Fruit fly (Drosophila melanogaster) whole organism, wandering third instar larva: Measurements from ENCODE around the gene Archease.

Experiments used
- Abd-B ChIP-seq: fragments of >200 bp; optimal IDR thresholded peaks from 2 replicates; lab custom pipeline; 2017; ENCODE audit warnings: missing biosample characterization, missing genetic modification characterization
- CG32264 ChIP-seq: fragments of 200-800 bp; sonication (Bioruptor generic); optimal IDR thresholded peaks from 2 replicates; lab custom pipeline; 2016; ENCODE audit warnings: missing biosample characterization, missing genetic modification characterization
- CG9705 ChIP-seq: fragments of 200-800 bp; sonication (Bioruptor generic); optimal IDR thresholded peaks from 2 replicates; lab custom pipeline; 2018; ENCODE audit warnings: missing biosample characterization, mild to moderate bottlenecking, missing genetic modification characterization
- CrebA ChIP-seq: fragments of 200-800 bp; sonication (Bioruptor generic); optimal IDR thresholded peaks from 2 replicates; lab custom pipeline; 2016; ENCODE audit warnings: missing biosample characterization, mild to moderate bottlenecking, missing genetic modification characterization, borderline replicate concordance
- Dfd ChIP-seq: fragments of >200 bp; optimal IDR thresholded peaks from 2 replicates; lab custom pipeline; 2017; ENCODE audit warnings: missing biosample characterization, missing genetic modification characterization
- Dif ChIP-seq: fragments of 200-275, 200-300 bp; sonication (Bioruptor generic); optimal IDR thresholded peaks from 2 replicates; lab custom pipeline; 2018; ENCODE audit warnings: missing biosample characterization, missing genetic modification characterization; ENCODE audit not compliant: partially characterized antibody
- GATAd ChIP-seq: sonication (Bioruptor generic); optimal IDR thresholded peaks from 2 replicates; lab custom pipeline; 2016; ENCODE audit warnings: missing biosample characterization, missing genetic modification characterization
- HLH106 ChIP-seq: fragments of 200-800 bp; optimal IDR thresholded peaks from 3 replicates; lab custom pipeline; 2019; ENCODE audit warnings: missing biosample characterization, mild to moderate bottlenecking, missing genetic modification characterization, moderate library complexity
- Hnf4 ChIP-seq: fragments of 200-800 bp; sonication (Bioruptor generic); optimal IDR thresholded peaks from 2 replicates; lab custom pipeline; 2016; ENCODE audit warnings: missing biosample characterization, mild to moderate bottlenecking, missing genetic modification characterization
- Hr78 ChIP-seq: fragments of >200 bp; optimal IDR thresholded peaks from 2 replicates; lab custom pipeline; 2017; ENCODE audit warnings: missing biosample characterization, missing genetic modification characterization
- Hr83 ChIP-seq: fragments of 200-300 bp; sonication (Bioruptor generic); optimal IDR thresholded peaks from 2 replicates; lab custom pipeline; 2016; ENCODE audit warnings: missing biosample characterization, mild to moderate bottlenecking, missing genetic modification characterization, moderate library complexity; ENCODE audit not compliant: poor library complexity, severe bottlenecking
- Jra ChIP-seq: sonication (Bioruptor generic); optimal IDR thresholded peaks from 2 replicates; lab custom pipeline; 2016; ENCODE audit warnings: missing biosample characterization, missing genetic modification characterization
- Mio ChIP-seq: sonication (Bioruptor generic); optimal IDR thresholded peaks from 2 replicates; lab custom pipeline; 2016; ENCODE audit warnings: missing biosample characterization, missing genetic modification characterization
- Myc ChIP-seq: fragments of >200 bp; optimal IDR thresholded peaks from 2 replicates; lab custom pipeline; 2017
- N ChIP-seq: fragments of >200 bp; optimal IDR thresholded peaks from 2 replicates; lab custom pipeline; 2018; ENCODE audit warnings: missing biosample characterization, missing external identifiers, missing genetic modification characterization
- OdsH ChIP-seq: fragments of 200-800 bp; sonication (Bioruptor generic); optimal IDR thresholded peaks from 2 replicates; lab custom pipeline; 2016; ENCODE audit warnings: missing biosample characterization, mild to moderate bottlenecking, missing genetic modification characterization
- Rel ChIP-seq, 2 experiments: fragments of 200-800 bp; sonication (Bioruptor generic) in 1 of 2; optimal IDR thresholded peaks; 2 replicates in 1 of 2; 3 replicates in 1 of 2; lab custom pipeline; 2016 to 2019; ENCODE audit warnings: mild to moderate bottlenecking in 2 of 2, missing biosample characterization in 2 of 2, missing genetic modification characterization in 2 of 2, moderate library complexity in 1 of 2
- Sp1 ChIP-seq: fragments of 200-800 bp; sonication (Bioruptor generic); optimal IDR thresholded peaks from 3 replicates; lab custom pipeline; 2019; ENCODE audit warnings: missing biosample characterization, mild to moderate bottlenecking, missing genetic modification characterization, moderate library complexity
- Vsx2 ChIP-seq: fragments of 200-300, 225-300 bp; sonication (Bioruptor generic); optimal IDR thresholded peaks from 2 replicates; lab custom pipeline; 2018; ENCODE audit warnings: missing biosample characterization, missing genetic modification characterization; ENCODE audit not compliant: partially characterized antibody
- br ChIP-seq: fragments of 200-800 bp; sonication (Bioruptor generic); optimal IDR thresholded peaks from 2 replicates; lab custom pipeline; 2016; ENCODE audit warnings: missing biosample characterization, missing genetic modification characterization
- brk ChIP-seq: fragments of 200-800 bp; sonication (Bioruptor generic); optimal IDR thresholded peaks from 2 replicates; lab custom pipeline; 2016; ENCODE audit warnings: missing biosample characterization, mild to moderate bottlenecking, missing genetic modification characterization
- dl ChIP-seq, 2 experiments: fragments of 175-275, 200-275 bp in 1 of 2; fragments of 200-275 bp in 1 of 2; sonication (Bioruptor generic); optimal IDR thresholded peaks; lab custom pipeline; 2018; ENCODE audit warnings: mild to moderate bottlenecking in 2 of 2, missing biosample characterization in 2 of 2, missing genetic modification characterization in 2 of 2, moderate library complexity in 2 of 2; ENCODE audit not compliant: partially characterized antibody in 2 of 2, insufficient read depth in 1 of 2
- dmrt93B ChIP-seq: fragments of 200-800 bp; sonication (Bioruptor generic); optimal IDR thresholded peaks from 2 replicates; lab custom pipeline; 2018; ENCODE audit warnings: missing biosample characterization, mild to moderate bottlenecking, missing genetic modification characterization
- dsf ChIP-seq: sonication (Bioruptor generic); optimal IDR thresholded peaks from 2 replicates; lab custom pipeline; 2016; ENCODE audit warnings: missing biosample characterization, missing genetic modification characterization, borderline replicate concordance
- ey ChIP-seq: fragments of 200-800 bp; sonication (Bioruptor generic); optimal IDR thresholded peaks from 2 replicates; lab custom pipeline; 2016; ENCODE audit warnings: missing biosample characterization, missing genetic modification characterization
- foxo ChIP-seq, 2 experiments: fragments of 200-800 bp; sonication (Bioruptor generic); optimal IDR thresholded peaks; 2 replicates in 1 of 2; 3 replicates in 1 of 2; lab custom pipeline; 2016 to 2017; ENCODE audit warnings: missing biosample characterization in 2 of 2, missing genetic modification characterization in 2 of 2
- fru ChIP-seq: fragments of 200-800 bp; sonication (Bioruptor generic); optimal IDR thresholded peaks from 3 replicates; lab custom pipeline; 2016; ENCODE audit warnings: missing biosample characterization, mild to moderate bottlenecking, missing genetic modification characterization
- h ChIP-seq: fragments of 200-800 bp; sonication (Bioruptor generic); optimal IDR thresholded peaks from 3 replicates; lab custom pipeline; 2016; ENCODE audit warnings: missing biosample characterization, mild to moderate bottlenecking, missing genetic modification characterization
- jim ChIP-seq: fragments of 175-275, 200-325 bp; sonication (Bioruptor generic); optimal IDR thresholded peaks from 2 replicates; lab custom pipeline; 2016; ENCODE audit warnings: missing biosample characterization, mild to moderate bottlenecking, missing genetic modification characterization
- lola ChIP-seq: fragments of >200 bp; optimal IDR thresholded peaks from 2 replicates; lab custom pipeline; 2017; ENCODE audit warnings: missing biosample characterization, missing genetic modification characterization
- pan ChIP-seq: fragments of >200 bp; optimal IDR thresholded peaks from 2 replicates; lab custom pipeline; 2017
- psq ChIP-seq: fragments of 200-800 bp; sonication (Bioruptor generic); optimal IDR thresholded peaks from 3 replicates; lab custom pipeline; 2017; ENCODE audit warnings: missing biosample characterization, mild to moderate bottlenecking, missing genetic modification characterization, moderate library complexity
- rgr ChIP-seq: fragments of 200-800 bp; sonication (Bioruptor generic); optimal IDR thresholded peaks from 3 replicates; lab custom pipeline; 2016; ENCODE audit warnings: missing biosample characterization, mild to moderate bottlenecking, missing genetic modification characterization
- sage ChIP-seq: fragments of 200-800 bp; sonication (Bioruptor generic); optimal IDR thresholded peaks from 2 replicates; lab custom pipeline; 2016; ENCODE audit warnings: missing biosample characterization, mild to moderate bottlenecking, missing genetic modification characterization
- sv ChIP-seq: fragments of 200-800 bp; sonication (Bioruptor generic); optimal IDR thresholded peaks from 3 replicates; lab custom pipeline; 2016; ENCODE audit warnings: missing biosample characterization, missing genetic modification characterization
- tai ChIP-seq: sonication (Bioruptor generic); optimal IDR thresholded peaks from 2 replicates; lab custom pipeline; 2016; ENCODE audit warnings: missing biosample characterization, missing genetic modification characterization
- usp ChIP-seq: fragments of >200 bp; optimal IDR thresholded peaks from 2 replicates; lab custom pipeline; 2017; ENCODE audit warnings: missing biosample characterization, missing genetic modification characterization
- woc ChIP-seq: sonication (Bioruptor generic); optimal IDR thresholded peaks from 2 replicates; lab custom pipeline; 2016; ENCODE audit warnings: missing biosample characterization, mild to moderate bottlenecking, missing genetic modification characterization

Gene Archease

DNA sequence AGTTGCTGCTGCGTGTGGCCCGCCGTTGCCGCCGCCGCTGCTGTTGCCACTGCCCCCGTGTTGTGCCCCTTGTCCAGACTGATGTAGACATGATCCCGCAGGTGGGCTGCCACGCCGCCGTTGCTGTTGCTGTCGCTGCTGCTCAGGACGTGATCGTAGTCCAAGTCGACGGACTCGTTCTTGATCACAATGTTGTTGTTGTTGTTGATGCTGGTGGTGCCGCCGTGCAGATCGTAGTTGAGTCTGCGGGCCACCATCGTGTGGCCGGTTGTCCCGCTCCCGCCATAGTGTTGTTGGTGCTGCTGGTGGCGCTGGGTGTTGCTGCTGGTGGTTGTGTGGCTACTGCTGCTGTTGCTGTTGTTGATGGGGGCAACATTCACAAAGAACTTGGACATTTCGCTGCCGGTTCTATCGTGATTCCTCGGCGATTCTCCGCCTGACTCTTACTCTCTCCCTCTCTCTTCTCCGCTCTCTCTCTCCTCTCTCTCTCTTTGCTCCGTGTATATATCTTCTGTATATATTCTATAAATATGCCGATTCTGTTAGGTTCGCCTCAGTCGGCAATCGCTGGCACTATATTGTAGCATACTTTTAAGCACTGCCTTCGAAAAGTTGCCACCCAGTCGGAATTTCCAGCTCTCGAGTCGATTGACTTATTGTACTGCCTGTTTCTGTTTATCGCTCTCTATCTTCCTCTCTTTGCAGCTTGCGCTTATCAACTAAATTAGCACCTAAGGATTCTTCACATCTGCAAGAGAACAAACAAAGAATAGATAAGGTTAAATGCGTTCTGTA, 36.5 kb downstream of the Archease start:
- TF ChIP-seq CG9705, result no peak
- TF ChIP-seq rgr (GFP tag; lab: Kevin White, UChicago), result peak; percentile 43
- peak; percentile 74 for TF ChIP-seq Vsx2
- TF ChIP-seq Hr78 (GFP tag; lab: Kevin White, UChicago), result no peak
- TF ChIP-seq jim (GFP tag; lab: Kevin White, UChicago), result no peak
- TF ChIP-seq CG32264 (GFP tag; lab: Kevin White, UChicago), result no peak
- peak; percentile 79 for TF ChIP-seq Dfd (GFP tag; lab: Kevin White, UChicago)
- no peak for TF ChIP-seq usp
- TF ChIP-seq N (GFP tag; lab: Kevin White, UChicago), result peak; percentile 3
- no peak for TF ChIP-seq pan (lab: Kevin White, UChicago)
- TF ChIP-seq foxo (GFP tag; optimal IDR thresholded peaks at IDR 0.05; lab: Kevin White, UChicago), result peak in 1 of 2 experiments; percentile 46
- TF ChIP-seq br (GFP tag; lab: Kevin White, UChicago), result peak; percentile 22
- peak; percentile 27 for TF ChIP-seq ey
- peak; percentile 33 for TF ChIP-seq OdsH
- TF ChIP-seq Sp1 (GFP tag; lab: Kevin White, UChicago), result peak; percentile 8
- TF ChIP-seq Hr83 (GFP tag; lab: Kevin White, UChicago), result no peak
- TF ChIP-seq woc (GFP tag; lab: Kevin White, UChicago), result no peak
- TF ChIP-seq dl (GFP tag; optimal IDR thresholded peaks at IDR 0.05; lab: Kevin White, UChicago; ENCODE audit: insufficient read depth in 1 of 2, partially characterized antibody in 2 of 2), result peak; percentile 3 to 35
- TF ChIP-seq Hnf4 (GFP tag; lab: Kevin White, UChicago), result no peak
- no peak for TF ChIP-seq lola (GFP tag; lab: Kevin White, UChicago)
- no peak for TF ChIP-seq brk (GFP tag; lab: Kevin White, UChicago)
- no peak for TF ChIP-seq Jra (GFP tag; lab: Kevin White, UChicago)
- peak; percentile 32 for TF ChIP-seq CrebA (GFP tag; lab: Kevin White, UChicago)
- TF ChIP-seq fru, result no peak
- peak; percentile 61 for TF ChIP-seq psq
- peak; percentile 80 for TF ChIP-seq Dif (GFP tag; lab: Kevin White, UChicago)
- TF ChIP-seq Mio (GFP tag; lab: Kevin White, UChicago), result no peak
- no peak for TF ChIP-seq Rel (GFP tag; optimal IDR thresholded peaks at IDR 0.05; lab: Kevin White, UChicago)
- peak; percentile 32 for TF ChIP-seq Rel (tag; optimal IDR thresholded peaks at IDR 0.05; lab: Kevin White, UChicago)
- TF ChIP-seq Abd-B (GFP tag; lab: Kevin White, UChicago), result no peak
- TF ChIP-seq dsf (GFP tag; lab: Kevin White, UChicago), result no peak
- TF ChIP-seq dmrt93B (GFP tag; lab: Kevin White, UChicago), result no peak
- peak; percentile 55 for TF ChIP-seq sage (GFP tag; lab: Kevin White, UChicago)
- no peak for TF ChIP-seq sv (GFP tag; lab: Kevin White, UChicago)
- no peak for TF ChIP-seq tai (GFP tag; lab: Kevin White, UChicago)
- TF ChIP-seq h (GFP tag; lab: Kevin White, UChicago), result peak; percentile 28
- TF ChIP-seq Myc (lab: Kevin White, UChicago), result peak; percentile 52
- no peak for TF ChIP-seq HLH106 (tag; lab: Kevin White, UChicago)
- TF ChIP-seq GATAd, result no peak

DNA sequence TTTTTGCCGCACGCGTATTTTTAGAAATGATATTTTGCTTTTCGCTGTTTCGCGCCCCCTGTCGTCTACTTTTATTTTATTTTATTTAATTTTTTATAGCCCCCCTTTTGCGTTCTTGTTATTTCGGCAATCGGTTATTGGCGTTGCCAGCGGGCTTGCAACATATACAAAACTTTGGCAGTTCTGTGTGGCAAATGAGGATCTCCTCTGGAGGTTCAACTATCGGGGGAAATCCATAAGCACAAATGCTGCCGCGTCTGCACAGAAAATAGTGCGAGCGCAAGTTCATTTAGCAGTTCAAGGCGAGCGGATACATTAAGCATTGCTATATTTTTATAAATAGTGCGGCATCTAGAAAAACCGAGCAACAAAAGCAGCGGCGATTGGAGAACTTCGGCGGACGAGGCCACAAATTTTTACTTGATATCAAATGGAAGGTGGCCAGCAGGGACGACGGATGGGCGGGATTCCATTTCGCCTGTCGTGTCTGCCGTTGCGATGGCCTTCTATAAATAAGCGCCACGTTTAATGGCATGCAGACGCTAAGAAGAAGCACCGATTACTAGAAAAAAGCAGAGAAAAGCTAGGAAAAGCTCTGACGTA, 38.3 kb downstream of the Archease start:
- no peak for TF ChIP-seq N (GFP tag; lab: Kevin White, UChicago)
- TF ChIP-seq tai (GFP tag; lab: Kevin White, UChicago), result no peak
- no peak for TF ChIP-seq ey
- TF ChIP-seq Mio (GFP tag; lab: Kevin White, UChicago), result no peak
- no peak for TF ChIP-seq h (GFP tag; lab: Kevin White, UChicago)
- TF ChIP-seq psq, result no peak
- no peak for TF ChIP-seq HLH106 (tag; lab: Kevin White, UChicago)
